Worm (Caenorhabditis elegans): ENCODE measurements around the gene try-11.

The try-11 gene

DNA sequence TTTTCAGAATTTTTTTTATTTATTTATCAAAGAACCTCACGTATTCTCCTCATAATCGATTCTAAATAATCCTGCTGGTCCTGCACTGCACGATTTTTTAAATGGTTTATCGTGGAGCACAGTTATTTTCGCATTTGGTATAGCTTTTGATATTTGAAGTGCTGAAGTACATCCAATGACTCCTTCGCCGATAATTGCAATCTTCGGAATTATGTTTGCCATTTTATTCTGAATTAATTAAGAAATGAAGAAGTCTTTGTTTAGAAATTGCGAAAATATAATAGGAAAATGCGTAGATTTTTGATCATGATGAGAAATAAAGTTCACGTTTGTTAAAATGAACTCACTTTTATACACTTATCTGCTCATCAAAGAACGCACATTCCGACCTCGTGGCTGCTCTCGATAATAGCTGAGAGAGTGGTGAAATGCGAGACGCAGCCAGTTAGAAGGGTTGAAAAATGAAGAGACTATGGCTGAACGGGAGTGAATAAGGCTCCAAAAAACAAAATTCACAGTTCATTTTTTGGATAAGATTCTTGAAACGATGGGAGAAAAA is 16.6 kb upstream of the try-11 start (continued):
- TF ChIP-seq unc-62 (GFP tag; optimal IDR thresholded peaks at IDR 0.05 in 1 of 2) (peak in 1 of 2 experiments; percentile 78), unc-62 (tag; optimal IDR thresholded peaks at IDR 0.05) (no peak), pha-4 (GFP tag; IDR thresholded peaks at IDR 0.05) (no peak), pha-4 (tag; optimal IDR thresholded peaks at IDR 0.05) (peak; percentile 2), ceh-28 (tag; optimal IDR thresholded peaks at IDR 0.05) (no peak), ama-1 (optimal IDR thresholded peaks at IDR 0.05) (peak; percentile 78), madf-9 (GFP tag; conservative IDR thresholded peaks at IDR 0.05) (no peak), nhr-6 (tag; optimal IDR thresholded peaks at IDR 0.05) (peak; percentile 28), T26A8.4 (GFP tag; IDR thresholded peaks at IDR 0.05) (peak; percentile 11; the same call in 1 of the 2 replicates), Y5F2A.4 (GFP tag; optimal IDR thresholded peaks at IDR 0.05) (no peak), arid-1 (GFP tag; conservative IDR thresholded peaks at IDR 0.05) (no peak), nhr-77 (tag; optimal IDR thresholded peaks at IDR 0.05) (peak; percentile 52), mes-2 (tag; optimal IDR thresholded peaks at IDR 0.05; ENCODE audit: poor library complexity, severe bottlenecking) (peak; percentile 38), fkh-10 (GFP tag; optimal IDR thresholded peaks at IDR 0.05) (no peak), dmd-6 (GFP tag; IDR thresholded peaks at IDR 0.05) (peak; percentile 78), dpl-1 (GFP tag; optimal IDR thresholded peaks at IDR 0.05) (peak; percentile 24), mep-1 (tag; optimal IDR thresholded peaks at IDR 0.05) (peak; percentile 35), nhr-10 (tag; optimal IDR thresholded peaks at IDR 0.05) (no peak), ctbp-1 (GFP tag; IDR thresholded peaks at IDR 0.05) (no peak), lin-29 (GFP tag; IDR thresholded peaks at IDR 0.05) (no peak), gei-8 (GFP tag; optimal IDR thresholded peaks at IDR 0.05) (no peak), set-16 (GFP tag; IDR thresholded peaks at IDR 0.05) (no peak), lin-15B (tag; optimal IDR thresholded peaks at IDR 0.05) (no peak), aha-1 (tag) (no peak), tra-1 (GFP tag; IDR thresholded peaks at IDR 0.05) (no peak; the same call in 1 of the 2 replicates), ceh-20 (GFP tag; IDR thresholded peaks at IDR 0.05) (peak; percentile 50; the same call in 1 of the 2 replicates), zfp-3 (GFP tag; conservative IDR thresholded peaks at IDR 0.05) (0 out of 2 replicates have a peak, but pooled peaks have one; percentile 28), rbr-2 (tag; optimal IDR thresholded peaks at IDR 0.05) (no peak), hlh-11 (tag; optimal IDR thresholded peaks at IDR 0.05) (peak; percentile 79), dve-1 (tag; optimal IDR thresholded peaks at IDR 0.05; ENCODE audit: insufficient read depth) (peak; percentile 64), mdl-1 (tag; optimal IDR thresholded peaks at IDR 0.05) (peak in 1 of 2 experiments; percentile 89), ZK546.5 (tag; optimal IDR thresholded peaks at IDR 0.05) (no peak), nhr-25 (tag; optimal IDR thresholded peaks at IDR 0.05; ENCODE audit: borderline replicate concordance, insufficient read depth) (no peak), nhr-237 (tag; optimal IDR thresholded peaks at IDR 0.05) (no peak), D1046.2 (GFP tag; IDR thresholded peaks at IDR 0.05) (no peak), snpc-1.2 (GFP tag; IDR thresholded peaks at IDR 0.05) (no peak), zip-2 (tag; optimal IDR thresholded peaks at IDR 0.05) (no peak), hlh-30 (tag; optimal IDR thresholded peaks at IDR 0.05; ENCODE audit: insufficient read depth) (peak; percentile 87), T20F7.1 (GFP tag; optimal IDR thresholded peaks at IDR 0.05) (no peak), aly-2 (tag; optimal IDR thresholded peaks at IDR 0.05) (no peak), nhr-28 (tag; optimal IDR thresholded peaks at IDR 0.05) (peak; percentile 44), zip-11 (GFP tag; IDR thresholded peaks at IDR 0.05) (no peak), nhr-102 (tag; optimal IDR thresholded peaks at IDR 0.05) (no peak), mxl-3 (GFP tag; optimal IDR thresholded peaks at IDR 0.05) (peak; percentile 63), hmg-1.1 (GFP tag; IDR thresholded peaks at IDR 0.05) (no peak; the same call in 1 of the 2 replicates), unc-39 (tag; optimal IDR thresholded peaks at IDR 0.05) (no peak), ZK337.2 (GFP tag; IDR thresholded peaks at IDR 0.05) (no peak), ceh-44 (GFP tag; IDR thresholded peaks at IDR 0.05) (no peak), Y48G9A.11 (GFP tag; IDR thresholded peaks at IDR 0.05) (no peak)

Data from whole organism, L4 larva.